Worm (Caenorhabditis elegans) whole organism, midembryonic: ENCODE measurements around the gene che-10.

Experiments
- T22C8.4 ChIP-seq: fragments of 200-800 bp; sonication (Bioruptor generic); IDR thresholded peaks from 2 replicates; pipeline ENCODE4 v1.3.6; 2022; ENCODE audit warnings: missing genetic modification characterization, missing compliant biosample characterization
- cog-1 ChIP-seq: sonication (generic microtip); optimal IDR thresholded peaks from 2 replicates; lab custom pipeline; 2016; ENCODE audit warnings: missing genetic modification characterization, missing compliant biosample characterization
- flt-1 ChIP-seq: fragments of 200-800 bp; sonication (Bioruptor generic); IDR thresholded peaks from 2 replicates; pipeline ENCODE4 v1.3.6; 2022; ENCODE audit warnings: missing genetic modification characterization, missing compliant biosample characterization
- klf-2 ChIP-seq: fragments of 200-800 bp; sonication (Bioruptor generic); conservative IDR thresholded peaks from 2 replicates; pipeline ENCODE4 v1.3.6; 2022; ENCODE audit warnings: missing genetic modification reagents, missing genetic modification characterization, missing compliant biosample characterization
- med-1 ChIP-seq: sonication (generic microtip); optimal IDR thresholded peaks from 2 replicates; lab custom pipeline; 2017; ENCODE audit warnings: missing genetic modification characterization, mild to moderate bottlenecking, missing compliant biosample characterization, antibody characterized with exemption, missing genetic modification reagents; ENCODE audit not compliant: insufficient read depth
- ref-1 ChIP-seq: fragments of 200-800 bp; sonication (Bioruptor generic); conservative IDR thresholded peaks from 2 replicates; pipeline ENCODE4 v1.3.6; 2022; ENCODE audit warnings: missing genetic modification reagents, missing genetic modification characterization, missing compliant biosample characterization
- tab-1 ChIP-seq: fragments of 200-800 bp; sonication (Bioruptor generic); IDR thresholded peaks from 2 replicates; pipeline ENCODE4 v1.3.6; 2022; ENCODE audit warnings: missing genetic modification characterization, missing compliant biosample characterization
- ztf-23 ChIP-seq: fragments of 200-800 bp; sonication (Bioruptor generic); IDR thresholded peaks from 2 replicates; pipeline ENCODE4 v1.3.6; 2022; ENCODE audit warnings: missing genetic modification reagents, missing genetic modification characterization, missing compliant biosample characterization
- ztf-29 ChIP-seq: fragments of 200-800 bp; sonication (Bioruptor generic); IDR thresholded peaks from 2 replicates; pipeline ENCODE4 v1.3.6; 2022; ENCODE audit warnings: missing genetic modification reagents, missing genetic modification characterization, missing compliant biosample characterization

Gene che-10

ce11 chrII:4581090-4581489 is 57.1 kb downstream of the che-10 start:
- TF ChIP-seq flt-1 (GFP tag; lab: Robert Waterston, UW) (no peak), cog-1 (tag; lab: Kevin White, UChicago) (no peak), tab-1 (GFP tag; lab: Robert Waterston, UW) (no peak), klf-2 (GFP tag; lab: Robert Waterston, UW) (no peak), ztf-29 (no peak), T22C8.4 (no peak), med-1 (GFP tag; lab: Kevin White, UChicago) (no peak)

DNA sequence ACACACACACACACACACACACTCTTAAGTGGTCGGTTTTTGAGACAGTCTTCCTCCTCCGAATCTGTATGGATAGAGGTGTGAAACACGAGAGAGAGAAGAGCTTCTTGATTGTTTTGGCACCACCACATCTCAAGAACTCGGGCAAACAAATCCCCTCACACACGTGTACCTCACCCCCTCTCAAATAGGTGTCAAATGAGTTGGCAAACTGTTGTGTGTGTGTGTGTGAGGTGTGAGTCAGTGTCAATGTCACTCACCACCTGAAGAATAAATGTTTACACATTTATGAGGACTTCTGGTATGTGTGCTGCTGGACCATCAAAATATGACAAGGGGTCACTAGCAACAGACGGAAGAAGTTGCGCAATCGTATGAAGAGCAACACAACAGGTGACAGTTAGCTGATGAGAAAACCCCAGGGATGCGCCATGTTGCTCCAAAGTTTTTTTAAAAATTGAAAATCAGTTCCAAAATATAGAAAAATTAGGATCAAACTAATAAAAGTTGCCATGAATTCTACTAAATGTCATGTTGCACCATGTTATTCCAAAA is 58.1 kb downstream of the che-10 start:
- TF ChIP-seq ztf-23 (no peak), flt-1 (GFP tag; lab: Robert Waterston, UW) (peak; percentile 13; the same call in 1 of the 2 replicates)

DNA sequence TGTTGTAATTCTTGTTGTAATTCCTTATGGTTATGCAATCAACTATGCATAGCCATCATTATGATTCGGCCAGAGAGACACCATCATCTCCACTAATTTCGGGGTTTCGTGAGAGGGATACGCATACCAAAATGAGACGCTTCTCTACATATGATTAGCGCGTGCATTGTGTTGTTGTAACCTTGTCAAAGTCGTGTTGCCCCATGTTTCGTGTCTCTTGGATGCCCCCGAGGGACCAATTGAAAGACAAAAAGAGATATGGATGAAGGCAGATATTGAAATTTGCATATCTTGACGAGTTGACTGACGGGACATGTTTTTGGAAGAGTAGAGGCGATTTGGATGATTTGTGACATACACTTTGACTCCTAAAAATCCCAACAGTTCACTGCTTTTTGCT is 58.8 kb downstream of the che-10 start:
- no peak for TF ChIP-seq flt-1 (GFP tag; lab: Robert Waterston, UW)
- no peak for TF ChIP-seq cog-1 (tag; lab: Kevin White, UChicago)
- TF ChIP-seq klf-2 (GFP tag; lab: Robert Waterston, UW), result no peak
- TF ChIP-seq ztf-23, result no peak
- no peak for TF ChIP-seq med-1 (GFP tag; lab: Kevin White, UChicago)
- TF ChIP-seq ztf-29, result no peak
- TF ChIP-seq ref-1 (GFP tag; lab: Robert Waterston, UW), result no peak
- TF ChIP-seq T22C8.4, result no peak
- no peak for TF ChIP-seq tab-1 (GFP tag; lab: Robert Waterston, UW)
